Worm (Caenorhabditis elegans): ENCODE measurements around the gene ZK380.6.

Gene ZK380.6

ce11 chrX:1623048-1623447 lies 31.2 kb upstream of the ZK380.6 start:
- TF ChIP-seq ceh-16 (tag; optimal IDR thresholded peaks at IDR 0.05) (no peak), eor-1 (tag; optimal IDR thresholded peaks at IDR 0.05) (no peak), egl-5 (tag; optimal IDR thresholded peaks at IDR 0.05) (no peak), nhr-237 (tag; optimal IDR thresholded peaks at IDR 0.05) (no peak), nhr-43 (tag; optimal IDR thresholded peaks at IDR 0.05; ENCODE audit: poor library complexity, severe bottlenecking) (no peak), nhr-67 (tag; optimal IDR thresholded peaks at IDR 0.05) (no peak), nhr-77 (tag; optimal IDR thresholded peaks at IDR 0.05) (no peak), pha-4 (tag; optimal IDR thresholded peaks at IDR 0.05) (no peak), jun-1 (tag; optimal IDR thresholded peaks at IDR 0.05) (no peak)

- TF ChIP-seq mdl-1 (tag; optimal IDR thresholded peaks at IDR 0.05) (peak; percentile 27), R02D3.7 (tag; optimal IDR thresholded peaks at IDR 0.05) (peak; percentile 91), pha-4 (tag; optimal IDR thresholded peaks at IDR 0.05) (peak; percentile 98), nhr-237 (tag; optimal IDR thresholded peaks at IDR 0.05) (peak; percentile 83), pqm-1 (tag; optimal IDR thresholded peaks at IDR 0.05) (peak; percentile 88), ama-1 (optimal IDR thresholded peaks at IDR 0.05) (no peak), elt-3 (tag; optimal IDR thresholded peaks at IDR 0.05) (peak in 2 of 3 experiments; percentile 84 to 98), nhr-23 (tag; optimal IDR thresholded peaks at IDR 0.05) (peak; percentile 96), nfya-1 (tag; optimal IDR thresholded peaks at IDR 0.05; ENCODE audit: insufficient read depth) (peak; percentile 89), egl-27 (tag; optimal IDR thresholded peaks at IDR 0.05) (peak; percentile 97), unc-62 (GFP tag; optimal IDR thresholded peaks at IDR 0.05) (peak; percentile 89), nhr-77 (tag; optimal IDR thresholded peaks at IDR 0.05) (peak; percentile 98), nhr-25 (tag; optimal IDR thresholded peaks at IDR 0.05) (peak; percentile 84), mml-1 (tag; optimal IDR thresholded peaks at IDR 0.05) (no peak), nhr-28 (tag; optimal IDR thresholded peaks at IDR 0.05) (peak; percentile 90), ceh-28 (tag; optimal IDR thresholded peaks at IDR 0.05) (peak; percentile 100), hmg-11 (tag; optimal IDR thresholded peaks at IDR 0.05) (peak; percentile 97), nhr-67 (tag; optimal IDR thresholded peaks at IDR 0.05) (peak; percentile 69), ztf-4 (tag; optimal IDR thresholded peaks at IDR 0.05) (peak; percentile 57), aly-2 (tag; optimal IDR thresholded peaks at IDR 0.05) (peak; percentile 83), ceh-16 (tag; optimal IDR thresholded peaks at IDR 0.05) (peak; percentile 56), nhr-11 (tag; optimal IDR thresholded peaks at IDR 0.05) (peak; percentile 95), lin-39 (tag; optimal IDR thresholded peaks at IDR 0.05) (peak; percentile 96), ztf-11 (tag; optimal IDR thresholded peaks at IDR 0.05) (peak; percentile 14), fos-1 (tag; optimal IDR thresholded peaks at IDR 0.05) (peak; percentile 97), fkh-2 (tag; optimal IDR thresholded peaks at IDR 0.05) (peak; percentile 36), nhr-76 (tag; optimal IDR thresholded peaks at IDR 0.05) (peak; percentile 89), nhr-12 (tag; optimal IDR thresholded peaks at IDR 0.05) (peak; percentile 21), ceh-82 (tag; optimal IDR thresholded peaks at IDR 0.05) (peak; percentile 97), daf-12 (tag; optimal IDR thresholded peaks at IDR 0.05) (peak; percentile 72), skn-1 (tag; optimal IDR thresholded peaks at IDR 0.05) (peak; percentile 96), ZK546.5 (tag; optimal IDR thresholded peaks at IDR 0.05) (peak; percentile 62), sea-2 (GFP tag; optimal IDR thresholded peaks at IDR 0.05) (no peak), elt-2 (tag; optimal IDR thresholded peaks at IDR 0.05) (peak; percentile 78), tbx-2 (tag; optimal IDR thresholded peaks at IDR 0.05) (peak; percentile 98), eor-1 (tag; optimal IDR thresholded peaks at IDR 0.05) (peak in 1 of 2 experiments; percentile 74), lsy-12 (tag; optimal IDR thresholded peaks at IDR 0.05) (peak; percentile 94), elt-1 (tag; optimal IDR thresholded peaks at IDR 0.05) (peak; percentile 45), snpc-4 (tag; optimal IDR thresholded peaks at IDR 0.05) (peak; percentile 92), fkh-10 (GFP tag; optimal IDR thresholded peaks at IDR 0.05) (peak; percentile 99), egl-5 (tag; optimal IDR thresholded peaks at IDR 0.05) (peak; percentile 80), nhr-43 (tag; optimal IDR thresholded peaks at IDR 0.05; ENCODE audit: poor library complexity, severe bottlenecking) (peak; percentile 98), lin-15B (tag; optimal IDR thresholded peaks at IDR 0.05) (peak; percentile 23), jun-1 (tag; optimal IDR thresholded peaks at IDR 0.05) (peak; percentile 99), ceh-9 (tag; optimal IDR thresholded peaks at IDR 0.05) (peak; percentile 89), zag-1 (tag; optimal IDR thresholded peaks at IDR 0.05) (peak; percentile 83), unc-39 (tag; optimal IDR thresholded peaks at IDR 0.05) (peak; percentile 54)
Measured at ce11 chrX:1627013-1627412, 27.2 kb upstream of the ZK380.6 start.
